Worm (Caenorhabditis elegans) whole organism, L2 larva: ENCODE measurements around the gene ivd-1.

Experiments used
- aly-2 ChIP-seq: fragments of 150-350 bp; optimal IDR thresholded peaks from 2 replicates; lab custom pipeline; 2014; ENCODE audit warnings: missing biosample characterization, missing genetic modification characterization
- nhr-12 ChIP-seq: fragments of 150-350 bp; optimal IDR thresholded peaks from 2 replicates; lab custom pipeline; 2014; ENCODE audit warnings: missing biosample characterization, missing genetic modification characterization
- unc-39 ChIP-seq: fragments of 150-350 bp; optimal IDR thresholded peaks from 2 replicates; lab custom pipeline; 2014; ENCODE audit warnings: missing biosample characterization, missing genetic modification characterization
- unc-62 ChIP-seq: fragments of 150-350 bp; optimal IDR thresholded peaks from 2 replicates; lab custom pipeline; 2014; ENCODE audit warnings: missing biosample characterization, missing genetic modification reagents, missing genetic modification characterization

DNA sequence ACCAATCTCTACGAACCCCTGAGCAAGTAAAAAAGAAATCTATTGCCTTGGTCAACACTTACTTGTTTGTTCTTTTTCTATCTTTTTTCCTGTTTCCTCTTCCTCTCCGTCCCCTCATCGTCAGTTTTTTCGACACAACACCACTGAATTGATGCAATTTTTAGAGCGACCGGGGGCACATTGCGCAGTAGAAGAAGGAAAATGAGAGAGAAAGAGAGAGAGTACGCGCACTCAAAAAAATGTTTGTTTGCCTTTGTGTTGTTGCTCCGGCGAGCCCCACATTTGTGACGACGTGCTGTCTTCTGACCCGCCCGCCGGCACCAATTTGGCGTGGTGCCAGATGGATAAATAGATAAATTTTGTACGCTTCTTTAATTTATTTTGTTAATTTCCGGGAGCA lies 11.5 kb upstream of the ivd-1 start:
- TF ChIP-seq unc-39 (tag; lab: Kevin White, UChicago) (no peak), nhr-12 (tag; lab: Kevin White, UChicago) (no peak), aly-2 (tag; lab: Kevin White, UChicago) (no peak), unc-62 (GFP tag; lab: Kevin White, UChicago) (no peak)
